Worm (Caenorhabditis elegans) whole organism, young adult: ENCODE measurements around the gene pdf-2.

ENCODE experiments used
- ccch-3 ChIP-seq: fragments of 200-800 bp; sonication (Bioruptor generic); optimal IDR thresholded peaks from 2 replicates; lab custom pipeline; 2018; ENCODE audit warnings: mild to moderate bottlenecking, missing genetic modification characterization, missing compliant biosample characterization
- chd-7 ChIP-seq: sonication (generic microtip); optimal IDR thresholded peaks from 2 replicates; lab custom pipeline; 2016; ENCODE audit warnings: mild to moderate bottlenecking, missing genetic modification characterization, moderate library complexity, missing compliant biosample characterization
- let-526 ChIP-seq: fragments of 200-800 bp; sonication (Bioruptor generic); IDR thresholded peaks from 2 replicates; pipeline ENCODE4 v1.3.6; 2022; ENCODE audit warnings: missing genetic modification reagents, missing genetic modification characterization, missing compliant biosample characterization
- pha-4 ChIP-seq: fragments of 150-350 bp; sonication (generic microtip); optimal IDR thresholded peaks from 2 replicates; lab custom pipeline; 2014; ENCODE audit warnings: missing biosample characterization, missing genetic modification reagents, missing genetic modification characterization
- sptf-2 ChIP-seq: fragments of 200-800 bp; sonication (Bioruptor generic); optimal IDR thresholded peaks from 2 replicates; lab custom pipeline; 2018; ENCODE audit warnings: mild to moderate bottlenecking, missing genetic modification characterization, missing compliant biosample characterization

DNA sequence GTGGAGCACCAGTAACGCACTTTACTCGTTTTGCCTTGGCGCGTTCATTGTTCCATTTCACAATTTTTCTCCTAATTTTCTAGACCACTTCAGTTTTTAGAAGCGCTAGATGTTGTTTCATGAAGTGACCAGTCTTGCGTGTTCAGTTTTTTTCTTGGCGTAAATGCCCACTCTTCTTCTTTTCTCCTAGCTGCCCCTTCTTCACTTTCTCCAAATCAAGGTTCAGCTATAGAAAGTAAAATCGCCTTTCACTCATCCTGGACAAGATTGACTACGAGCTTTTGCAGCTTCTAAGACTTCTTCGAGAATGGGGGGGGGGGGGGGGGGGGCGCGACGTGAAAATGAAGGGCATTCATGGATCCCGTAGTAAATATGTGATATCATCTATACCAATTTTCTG lies 49.5 kb downstream of the pdf-2 start:
- no peak for TF ChIP-seq pha-4 (tag; lab: Kevin White, UChicago)
- TF ChIP-seq let-526 = no peak
- TF ChIP-seq ccch-3 (GFP tag; lab: Kevin White, UChicago) = no peak
- no peak for TF ChIP-seq sptf-2 (GFP tag; lab: Kevin White, UChicago)
- no peak for TF ChIP-seq chd-7
